Worm (Caenorhabditis elegans) whole organism, early embryonic: ENCODE measurements around the gene F56D5.6.

Experiments
- B0310.2 ChIP-seq: sonication (generic microtip); optimal IDR thresholded peaks from 2 replicates; lab custom pipeline; 2016; ENCODE audit warnings: mild to moderate bottlenecking, missing genetic modification characterization, missing compliant biosample characterization
- F13C5.2 ChIP-seq: sonication (generic microtip); optimal IDR thresholded peaks from 2 replicates; lab custom pipeline; 2017; ENCODE audit warnings: mild to moderate bottlenecking, missing genetic modification characterization, inconsistent platforms, missing compliant biosample characterization
- aly-1 ChIP-seq: sonication (generic microtip); optimal IDR thresholded peaks from 2 replicates; lab custom pipeline; 2016; ENCODE audit warnings: missing genetic modification characterization, missing compliant biosample characterization
- ama-1 ChIP-seq: fragments of 150-350 bp; optimal IDR thresholded peaks from 2 replicates; lab custom pipeline; 2014
- ceh-13 ChIP-seq: fragments of 200-800 bp; sonication (Bioruptor generic); optimal IDR thresholded peaks from 2 replicates; lab custom pipeline; 2018; ENCODE audit warnings: mild to moderate bottlenecking, missing genetic modification characterization, missing compliant biosample characterization
- ceh-36 ChIP-seq: sonication (generic microtip); optimal IDR thresholded peaks from 2 replicates; lab custom pipeline; 2016; ENCODE audit warnings: missing genetic modification characterization, inconsistent platforms, missing compliant biosample characterization
- ets-7 ChIP-seq: sonication (generic microtip); optimal IDR thresholded peaks from 2 replicates; lab custom pipeline; 2016; ENCODE audit warnings: missing genotype, missing genetic modification characterization, missing compliant biosample characterization
- flt-1 ChIP-seq: fragments of 200-800 bp; sonication (Bioruptor generic); IDR thresholded peaks from 2 replicates; pipeline ENCODE4 v1.3.6; 2022; ENCODE audit warnings: missing genetic modification characterization, missing compliant biosample characterization
- hmbx-1 ChIP-seq: sonication (generic microtip); optimal IDR thresholded peaks from 2 replicates; lab custom pipeline; 2016; ENCODE audit warnings: mild to moderate bottlenecking, missing genetic modification characterization, missing compliant biosample characterization
- hmg-4 ChIP-seq: fragments of 200-800 bp; sonication (Bioruptor generic); optimal IDR thresholded peaks from 2 replicates; lab custom pipeline; 2018; ENCODE audit warnings: mild to moderate bottlenecking, missing genetic modification characterization, missing compliant biosample characterization
- hnd-1 ChIP-seq: sonication (generic microtip); optimal IDR thresholded peaks from 2 replicates; lab custom pipeline; 2016; ENCODE audit warnings: missing genetic modification characterization, missing compliant biosample characterization
- pes-1 ChIP-seq: fragments of 200-800 bp; sonication (Bioruptor generic); IDR thresholded peaks from 2 replicates; pipeline ENCODE4 v1.3.6; 2022; ENCODE audit warnings: missing genetic modification reagents, missing genetic modification characterization, missing compliant biosample characterization
- scrt-1 ChIP-seq: fragments of 200-800 bp; sonication (Bioruptor generic); IDR thresholded peaks from 2 replicates; pipeline ENCODE4 v1.3.6; 2022; ENCODE audit warnings: missing genetic modification characterization, missing compliant biosample characterization
- sea-1 ChIP-seq: fragments of 200-800 bp; sonication (Bioruptor generic); conservative IDR thresholded peaks from 2 replicates; pipeline ENCODE4 v1.3.6; 2022; ENCODE audit warnings: missing genetic modification characterization, missing compliant biosample characterization
- tbx-11 ChIP-seq: fragments of 200-800 bp; sonication (Bioruptor generic); IDR thresholded peaks from 2 replicates; pipeline ENCODE4 v1.3.6; 2022; ENCODE audit warnings: missing genetic modification characterization, missing compliant biosample characterization
- tbx-37 ChIP-seq: fragments of 200-800 bp; sonication (Bioruptor generic); conservative IDR thresholded peaks from 2 replicates; pipeline ENCODE4 v1.3.6; 2022; ENCODE audit warnings: missing genetic modification reagents, missing genetic modification characterization, missing compliant biosample characterization
- tra-4 ChIP-seq: sonication (generic microtip); optimal IDR thresholded peaks from 2 replicates; lab custom pipeline; 2017; ENCODE audit warnings: missing genetic modification characterization, missing compliant biosample characterization

The F56D5.6 gene

DNA sequence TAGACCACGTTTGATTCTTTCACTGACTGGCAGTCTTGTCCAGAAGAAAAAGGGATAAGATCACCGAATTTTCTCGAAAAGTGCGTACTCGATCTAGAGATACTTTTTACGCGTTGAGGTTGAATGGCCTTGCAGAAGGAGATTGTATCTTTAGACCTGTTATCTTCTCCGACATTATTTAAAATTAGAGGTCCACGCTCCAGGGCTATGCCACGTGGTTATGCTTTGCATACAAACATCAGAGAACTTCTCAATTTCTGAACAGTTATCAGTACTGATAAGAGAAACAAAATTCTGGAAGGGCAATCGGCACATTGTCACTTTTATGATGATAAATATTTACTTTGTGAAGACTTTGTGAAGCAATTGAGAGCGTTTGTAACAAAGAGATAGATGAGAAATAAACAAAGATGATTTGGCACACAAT is 40.4 kb downstream of the F56D5.6 start:
- no peak for TF ChIP-seq ama-1 (lab: Kevin White, UChicago)
- no peak for TF ChIP-seq tbx-11
- TF ChIP-seq pes-1: no peak
- TF ChIP-seq flt-1 (GFP tag; lab: Robert Waterston, UW): no peak

DNA sequence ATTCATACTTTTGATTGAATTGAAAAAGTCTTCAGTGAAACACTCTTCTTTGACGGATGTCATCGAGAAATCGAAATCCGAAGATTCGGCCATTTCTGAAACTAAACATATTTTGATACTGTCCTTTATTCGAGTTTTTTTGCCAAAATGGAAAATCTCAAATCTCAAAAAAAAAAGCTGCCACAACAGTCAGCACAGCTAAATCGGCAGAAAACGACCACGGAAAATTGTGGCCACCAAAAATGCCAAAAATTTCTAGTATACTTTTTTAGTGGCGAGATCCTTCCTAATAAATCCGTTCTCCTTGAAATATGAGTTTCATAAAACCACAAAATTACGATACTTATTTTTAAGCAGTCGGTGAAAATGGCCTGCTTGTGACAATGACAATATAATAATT is 42.2 kb downstream of the F56D5.6 start, which contains the start of gene F38E11.9:
TSS of gene F38E11.9 (minus strand) at position 101 of the 400 bp plus-strand sequence.
- no peak for TF ChIP-seq hmg-4
- TF ChIP-seq flt-1 (GFP tag; lab: Robert Waterston, UW): no peak
- TF ChIP-seq B0310.2 (tag; lab: Kevin White, UChicago): no peak
- no peak for TF ChIP-seq ets-7
- TF ChIP-seq tbx-37: no peak
- TF ChIP-seq ceh-36 (tag; lab: Kevin White, UChicago): no peak
- no peak for TF ChIP-seq hnd-1 (tag; lab: Kevin White, UChicago)
- TF ChIP-seq hmbx-1: no peak
- TF ChIP-seq F13C5.2 (tag; lab: Kevin White, UChicago): no peak
- no peak for TF ChIP-seq ceh-13 (GFP tag; lab: Kevin White, UChicago)
- TF ChIP-seq sea-1 (GFP tag; lab: Robert Waterston, UW): no peak
- no peak for TF ChIP-seq tra-4 (tag; lab: Kevin White, UChicago)
- no peak for TF ChIP-seq pes-1
- no peak for TF ChIP-seq aly-1 (tag; lab: Kevin White, UChicago)
- TF ChIP-seq ama-1 (lab: Kevin White, UChicago): no peak

DNA sequence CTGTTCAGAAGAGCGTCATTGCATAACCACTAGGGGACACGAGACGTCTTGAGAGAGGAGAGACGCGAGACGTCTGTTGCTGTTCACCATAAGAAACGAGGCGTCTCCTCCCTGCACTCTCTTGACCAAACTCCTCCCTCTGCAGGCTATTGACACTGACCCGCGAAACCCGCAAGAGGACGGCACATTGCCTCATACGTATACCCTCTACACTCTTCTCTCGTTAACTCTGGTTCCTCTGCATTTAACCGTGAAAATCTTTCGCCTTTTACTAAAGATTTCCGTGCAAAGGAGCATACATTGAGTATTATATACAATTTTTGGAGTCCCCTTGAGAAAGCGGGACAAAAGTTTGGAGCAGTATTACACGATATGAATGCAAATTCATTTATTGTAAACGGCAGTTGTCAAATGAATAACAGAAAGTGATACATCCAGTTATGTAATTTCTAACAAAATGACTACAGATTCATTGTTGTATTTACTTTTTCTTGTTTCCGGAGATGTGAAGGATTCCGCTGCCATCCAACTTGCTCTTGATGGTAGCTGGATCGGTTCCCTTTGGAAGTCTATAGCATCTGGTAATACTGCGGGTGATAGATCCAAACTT is 42.8 kb downstream of the F56D5.6 start:
- no peak for TF ChIP-seq hnd-1 (tag; lab: Kevin White, UChicago)
- TF ChIP-seq hmg-4: peak; percentile 57
- 0 out of 2 replicates have a peak, but pooled peaks have one; percentile 19 for TF ChIP-seq sea-1 (GFP tag; lab: Robert Waterston, UW)
- no peak for TF ChIP-seq hmbx-1
- TF ChIP-seq ceh-13 (GFP tag; lab: Kevin White, UChicago): no peak
- TF ChIP-seq B0310.2 (tag; lab: Kevin White, UChicago): peak; percentile 3
- TF ChIP-seq tra-4 (tag; lab: Kevin White, UChicago): no peak
- TF ChIP-seq tbx-11: no peak
- TF ChIP-seq tbx-37: no peak
- no peak for TF ChIP-seq pes-1
- TF ChIP-seq F13C5.2 (tag; lab: Kevin White, UChicago): peak; percentile 85
- TF ChIP-seq scrt-1: no peak
- no peak for TF ChIP-seq ets-7
- TF ChIP-seq aly-1 (tag; lab: Kevin White, UChicago): no peak
- peak; percentile 93 for TF ChIP-seq ama-1 (lab: Kevin White, UChicago)
- TF ChIP-seq ceh-36 (tag; lab: Kevin White, UChicago): no peak
- peak; percentile 69 for TF ChIP-seq flt-1 (GFP tag; lab: Robert Waterston, UW)

DNA sequence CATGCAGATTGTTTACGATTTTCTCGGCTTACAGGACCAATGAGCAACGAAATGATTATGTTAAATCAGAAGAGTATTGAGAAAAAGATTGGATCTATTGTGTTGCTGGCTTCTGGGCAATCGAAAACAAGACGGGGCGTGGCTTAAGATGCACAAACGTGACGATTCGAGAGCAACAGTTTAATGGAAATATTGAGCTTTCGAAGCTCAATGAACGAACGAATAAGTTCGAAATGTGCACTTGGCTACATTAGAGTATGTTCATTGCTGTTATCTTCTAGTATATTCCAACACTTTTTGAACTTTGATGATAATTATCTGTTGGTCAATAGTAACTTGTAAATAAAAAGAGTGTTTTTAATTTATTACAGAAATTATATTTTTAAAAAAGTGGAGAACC is 43.7 kb downstream of the F56D5.6 start, which contains the start of gene hsp-12.3:
TSS of gene hsp-12.3 (minus strand) at position 101 of the 400 bp plus-strand sequence.
- no peak for TF ChIP-seq ceh-13 (GFP tag; lab: Kevin White, UChicago)
- no peak for TF ChIP-seq hmg-4
- no peak for TF ChIP-seq tra-4 (tag; lab: Kevin White, UChicago)
- TF ChIP-seq B0310.2 (tag; lab: Kevin White, UChicago): no peak
- TF ChIP-seq F13C5.2 (tag; lab: Kevin White, UChicago): no peak
- TF ChIP-seq pes-1: no peak
- TF ChIP-seq tbx-37: no peak
- no peak for TF ChIP-seq ets-7
- TF ChIP-seq tbx-11: no peak

DNA sequence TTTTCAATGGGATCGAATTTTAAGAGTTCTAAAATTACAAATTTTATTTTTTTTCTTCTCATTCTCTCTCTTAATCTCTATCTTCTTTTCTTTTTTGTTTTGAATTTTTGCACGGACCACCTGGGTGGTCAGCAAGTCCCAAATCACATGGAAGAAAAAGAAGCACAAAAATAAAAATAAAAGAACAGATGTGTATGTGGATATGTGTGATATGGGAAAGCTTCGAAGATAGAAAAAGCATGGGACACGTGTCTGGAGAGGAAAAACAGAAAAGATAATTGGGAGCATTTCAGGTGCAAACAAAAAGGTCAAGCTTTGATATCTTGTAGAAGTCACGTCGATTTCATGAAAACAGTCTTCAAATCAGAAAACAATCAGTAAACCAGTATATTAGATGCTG is 45.5 kb downstream of the F56D5.6 start, which contains the start of gene hsp-12.6:
TSS of gene hsp-12.6 (minus strand) at position 20 of the 400 bp plus-strand sequence.
- TF ChIP-seq scrt-1 (no peak), ets-7 (no peak), ceh-13 (GFP tag; lab: Kevin White, UChicago) (no peak), B0310.2 (tag; lab: Kevin White, UChicago) (no peak), hmg-4 (no peak), sea-1 (GFP tag; lab: Robert Waterston, UW) (no peak), tbx-37 (no peak), tra-4 (tag; lab: Kevin White, UChicago) (no peak), ceh-36 (tag; lab: Kevin White, UChicago) (no peak), flt-1 (GFP tag; lab: Robert Waterston, UW) (no peak), hnd-1 (tag; lab: Kevin White, UChicago) (no peak), tbx-11 (no peak), F13C5.2 (tag; lab: Kevin White, UChicago) (no peak), ama-1 (lab: Kevin White, UChicago) (no peak), hmbx-1 (no peak), pes-1 (no peak)

DNA sequence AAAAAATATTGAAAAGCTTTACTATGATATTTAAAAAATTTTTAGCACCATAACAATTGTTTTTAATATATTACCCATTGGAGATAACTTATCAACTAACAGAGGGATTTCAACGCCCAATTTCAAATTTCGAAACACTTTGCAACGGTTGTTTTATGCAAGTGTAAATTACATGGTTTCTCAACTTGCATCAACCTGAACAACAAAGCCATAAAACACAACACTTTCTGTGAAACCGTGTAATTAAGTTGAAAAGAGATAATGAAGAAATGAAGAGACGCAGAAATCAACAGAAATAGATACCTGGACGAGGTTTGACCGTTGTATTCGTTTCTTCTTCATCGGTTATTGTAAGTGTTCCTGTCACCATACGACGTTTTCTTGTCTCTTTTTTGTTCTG is 48.7 kb downstream of the F56D5.6 start, which contains the start of gene cpin-1:
TSS of gene cpin-1 (plus strand) at position 301 of the 400 bp plus-strand sequence.
- TF ChIP-seq sea-1 (GFP tag; lab: Robert Waterston, UW) (no peak), hmbx-1 (no peak), hnd-1 (tag; lab: Kevin White, UChicago) (no peak), flt-1 (GFP tag; lab: Robert Waterston, UW) (no peak)

DNA sequence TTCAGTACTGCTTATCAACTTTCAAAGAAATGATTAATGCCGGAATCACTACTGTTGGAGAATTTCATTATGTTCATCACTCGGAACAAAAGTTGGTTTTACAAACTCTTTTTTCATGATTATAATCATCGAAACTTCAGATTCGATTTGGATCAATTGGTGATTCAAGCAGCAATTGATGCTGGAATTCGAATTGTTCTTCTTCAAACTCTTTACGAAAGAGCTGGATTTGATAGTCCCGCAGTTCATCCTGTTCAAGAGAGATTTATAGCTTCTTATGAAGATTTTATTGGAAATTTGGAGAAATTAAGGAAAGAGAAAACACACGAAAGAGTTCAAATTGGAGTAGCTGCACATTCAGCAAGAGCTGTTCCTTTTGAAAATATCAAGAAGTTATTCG is 50.1 kb downstream of the F56D5.6 start:
- TF ChIP-seq sea-1 (GFP tag; lab: Robert Waterston, UW) (no peak), scrt-1 (no peak), hmbx-1 (no peak), B0310.2 (tag; lab: Kevin White, UChicago) (no peak), ceh-36 (tag; lab: Kevin White, UChicago) (no peak), flt-1 (GFP tag; lab: Robert Waterston, UW) (no peak), pes-1 (no peak), F13C5.2 (tag; lab: Kevin White, UChicago) (no peak), hnd-1 (tag; lab: Kevin White, UChicago) (no peak), tbx-11 (no peak), tra-4 (tag; lab: Kevin White, UChicago) (no peak), ets-7 (no peak)
